Fruit fly (Drosophila melanogaster) whole organism, adult: ENCODE results near the gene dah.

Source experiments
- CG14711 ChIP-seq: fragments of 200-800 bp; sonication (Bioruptor generic); optimal IDR thresholded peaks from 2 replicates; lab custom pipeline; 2018; ENCODE audit warnings: missing biosample characterization, mild to moderate bottlenecking, missing genetic modification characterization, moderate library complexity
- CG1620 ChIP-seq: fragments of 200-800 bp; sonication (Bioruptor generic); optimal IDR thresholded peaks from 2 replicates; lab custom pipeline; 2016; ENCODE audit warnings: missing biosample characterization, missing genetic modification characterization
- Hr96 ChIP-seq: fragments of 200-800 bp; sonication (Bioruptor generic); optimal IDR thresholded peaks from 2 replicates; lab custom pipeline; 2016; ENCODE audit warnings: missing biosample characterization, missing genetic modification characterization
- Mnt ChIP-seq: fragments of 200-800 bp; sonication (Bioruptor generic); optimal IDR thresholded peaks from 2 replicates; lab custom pipeline; 2016; ENCODE audit warnings: missing biosample characterization, mild to moderate bottlenecking, missing genetic modification characterization
- bab1 ChIP-seq: fragments of 200-800 bp; sonication (Bioruptor generic); optimal IDR thresholded peaks from 3 replicates; lab custom pipeline; 2019; ENCODE audit warnings: missing biosample characterization, mild to moderate bottlenecking, missing genetic modification characterization, moderate library complexity
- kay ChIP-seq: fragments of 200-800 bp; sonication (Bioruptor generic); peaks from one replicate; lab custom pipeline; 2016; ENCODE audit warnings: missing biosample characterization, missing genetic modification characterization, borderline replicate concordance
- pad ChIP-seq: fragments of 200-800 bp; sonication (Bioruptor generic); optimal IDR thresholded peaks from 3 replicates; lab custom pipeline; 2017; ENCODE audit warnings: missing biosample characterization, missing genetic modification characterization, mild to moderate bottlenecking, moderate library complexity, missing genetic modification reagents
- tj ChIP-seq: fragments of 200-800 bp; sonication (Bioruptor generic); optimal IDR thresholded peaks from 3 replicates; lab custom pipeline; 2017; ENCODE audit warnings: missing biosample characterization, mild to moderate bottlenecking, missing genetic modification characterization, moderate library complexity

DNA sequence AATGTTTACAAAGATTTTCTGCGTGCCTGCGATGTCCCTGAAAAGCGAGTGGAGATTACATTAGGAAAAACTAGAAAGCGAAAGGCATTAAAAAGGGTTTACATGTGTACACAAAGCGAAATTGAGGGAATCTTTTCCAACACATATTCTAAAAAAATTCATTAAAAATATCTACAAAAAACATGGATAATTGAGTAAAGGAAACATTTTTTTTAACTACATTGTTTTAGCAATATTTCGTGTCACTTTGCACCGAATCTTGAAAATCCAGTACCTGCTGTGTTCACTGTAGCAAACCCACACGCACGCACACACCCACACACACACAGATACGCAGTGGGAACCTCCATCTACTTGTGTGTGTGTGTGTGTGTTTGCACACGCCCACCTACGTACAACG is 23.9 kb upstream of the dah start:
- no peak for TF ChIP-seq tj (GFP tag; lab: Kevin White, UChicago)
- TF ChIP-seq pad (GFP tag; lab: Kevin White, UChicago): no peak
- TF ChIP-seq Hr96 (GFP tag; lab: Kevin White, UChicago): no peak
- no peak for TF ChIP-seq bab1 (GFP tag; lab: Kevin White, UChicago)
- no peak for TF ChIP-seq Mnt (GFP tag; lab: Kevin White, UChicago)
- no peak for TF ChIP-seq CG14711 (tag; lab: Kevin White, UChicago)
- no peak for TF ChIP-seq kay
- TF ChIP-seq CG1620 (GFP tag; lab: Kevin White, UChicago): no peak
